Fruit fly (Drosophila melanogaster) whole organism, embryonic: ENCODE data around the gene ph-d.

Experiments
- CG10147 ChIP-seq: fragments of 200-800 bp; sonication (Bioruptor generic); optimal IDR thresholded peaks from 2 replicates; lab custom pipeline; 2019; ENCODE audit warnings: missing biosample characterization, mild to moderate bottlenecking, missing genetic modification characterization, moderate library complexity
- CG10431 ChIP-seq: fragments of 200-800 bp; sonication (Bioruptor generic); optimal IDR thresholded peaks from 3 replicates; lab custom pipeline; 2018; ENCODE audit warnings: missing biosample characterization, mild to moderate bottlenecking, missing genetic modification characterization
- CG11695 ChIP-seq: fragments of 200-800 bp; sonication (Bioruptor generic); IDR thresholded peaks from 3 replicates; pipeline ENCODE4 v1.3.6; 2022; ENCODE audit warnings: missing biosample characterization, missing genetic modification characterization
- CG12104 ChIP-seq: fragments of 200-800 bp; sonication (Bioruptor generic); optimal IDR thresholded peaks from 3 replicates; lab custom pipeline; 2016; ENCODE audit warnings: missing biosample characterization, missing genetic modification characterization
- CG12391 ChIP-seq: fragments of 200-800 bp; sonication (Bioruptor generic); optimal IDR thresholded peaks from 3 replicates; lab custom pipeline; 2018; ENCODE audit warnings: missing biosample characterization, mild to moderate bottlenecking, missing genetic modification characterization, moderate library complexity
- CG13894 ChIP-seq: fragments of 200-800 bp; sonication (Bioruptor generic); optimal IDR thresholded peaks from 3 replicates; lab custom pipeline; 2018; ENCODE audit warnings: missing biosample characterization, mild to moderate bottlenecking, missing genetic modification characterization, moderate library complexity
- CG15514 ChIP-seq: fragments of 200-800 bp; sonication (Bioruptor generic); optimal IDR thresholded peaks from 3 replicates; lab custom pipeline; 2017; ENCODE audit warnings: missing biosample characterization, missing genetic modification characterization, mild to moderate bottlenecking, moderate library complexity, missing genetic modification reagents
- CG15696 ChIP-seq: fragments of 200-800 bp; sonication (Bioruptor generic); optimal IDR thresholded peaks from 2 replicates; lab custom pipeline; 2019; ENCODE audit warnings: missing biosample characterization, mild to moderate bottlenecking, missing genetic modification characterization, moderate library complexity
- CG16779 ChIP-seq: fragments of 200-800 bp; sonication (Bioruptor generic); IDR thresholded peaks from 2 replicates; pipeline ENCODE4 v1.3.6; 2022; ENCODE audit warnings: missing biosample characterization, missing genetic modification characterization
- CG2199 ChIP-seq: fragments of 200-800 bp; sonication (Bioruptor generic); IDR thresholded peaks from 3 replicates; pipeline ENCODE4 v1.3.6; 2022; ENCODE audit warnings: missing biosample characterization, missing genetic modification characterization
- CG2678 ChIP-seq: fragments of 200-800 bp; sonication (Bioruptor generic); optimal IDR thresholded peaks from 3 replicates; lab custom pipeline; 2019; ENCODE audit warnings: missing biosample characterization, mild to moderate bottlenecking, missing genetic modification characterization, moderate library complexity
- CG31365 ChIP-seq: fragments of 200-800 bp; sonication (Bioruptor generic); optimal IDR thresholded peaks from 2 replicates; lab custom pipeline; 2018; ENCODE audit warnings: missing biosample characterization, mild to moderate bottlenecking, missing genetic modification characterization
- CG3995 ChIP-seq: fragments of 200-800 bp; sonication (Bioruptor generic); optimal IDR thresholded peaks from 3 replicates; lab custom pipeline; 2016; ENCODE audit warnings: missing biosample characterization, missing genetic modification characterization
- CG4404 ChIP-seq: fragments of 200-800 bp; sonication (Bioruptor generic); IDR thresholded peaks from 2 replicates; pipeline ENCODE4 v1.3.6; 2022; ENCODE audit warnings: missing biosample characterization, missing genetic modification characterization
- CG6689 ChIP-seq: fragments of 200-800 bp; sonication (Bioruptor generic); IDR thresholded peaks from 2 replicates; pipeline ENCODE4 v1.3.6; 2022; ENCODE audit warnings: missing biosample characterization, missing genetic modification characterization
- CG6791 ChIP-seq: fragments of 200-800 bp; sonication (Bioruptor generic); IDR thresholded peaks from 3 replicates; pipeline ENCODE4 v1.3.6; 2022; ENCODE audit warnings: missing biosample characterization, missing genetic modification characterization; ENCODE audit not compliant: partially characterized antibody
- CG8089 ChIP-seq: fragments of 200-800 bp; sonication (Bioruptor generic); optimal IDR thresholded peaks from 3 replicates; lab custom pipeline; 2016; ENCODE audit warnings: missing biosample characterization, missing genetic modification characterization
- CG8281 ChIP-seq: fragments of 200-800 bp; sonication (Bioruptor generic); optimal IDR thresholded peaks from 2 replicates; lab custom pipeline; 2018; ENCODE audit warnings: missing biosample characterization, mild to moderate bottlenecking, missing genetic modification characterization, moderate library complexity
- CG8290 ChIP-seq, 3 experiments: fragments of 200-800 bp; sonication (Bioruptor generic); optimal IDR thresholded peaks; 2 replicates each; lab custom pipeline; 2016 to 2019; ENCODE audit warnings: missing biosample characterization in 3 of 3, missing genetic modification characterization in 3 of 3, mild to moderate bottlenecking in 2 of 3, moderate library complexity in 1 of 3
- CTCF ChIP-seq: fragments of 200-800 bp; sonication (Bioruptor generic); optimal IDR thresholded peaks from 2 replicates; lab custom pipeline; 2017; ENCODE audit warnings: missing biosample characterization, mild to moderate bottlenecking, missing genetic modification characterization, moderate library complexity
- Dfd ChIP-seq, 2 experiments: fragments of >200 bp; optimal IDR thresholded peaks; 2 replicates each; lab custom pipeline; 2017; ENCODE audit warnings: missing biosample characterization in 2 of 2, missing genetic modification characterization in 2 of 2
- Drgx ChIP-seq: fragments of 200-800 bp; sonication (Bioruptor generic); IDR thresholded peaks from 2 replicates; pipeline ENCODE4 v1.3.6; 2022; ENCODE audit warnings: missing biosample characterization, missing genetic modification characterization
- Eip74EF ChIP-seq, 2 experiments: fragments of 200-800 bp in 1 of 2; fragments of >200 bp in 1 of 2; sonication (Bioruptor generic) in 1 of 2; optimal IDR thresholded peaks; 2 replicates each; lab custom pipeline; 2017 to 2019; ENCODE audit warnings: missing biosample characterization in 2 of 2, missing genetic modification characterization in 2 of 2, mild to moderate bottlenecking in 1 of 2, moderate library complexity in 1 of 2
- Ets65A ChIP-seq: fragments of 200-800 bp; sonication (Bioruptor generic); peaks from one replicate; lab custom pipeline; 2016; ENCODE audit warnings: missing biosample characterization, missing genetic modification characterization
- Hmr ChIP-seq: fragments of 200-800 bp; sonication (Bioruptor generic); optimal IDR thresholded peaks from 3 replicates; lab custom pipeline; 2017; ENCODE audit warnings: mild to moderate bottlenecking, missing biosample characterization, missing genetic modification reagents, missing genetic modification characterization
- Kr ChIP-seq: fragments of 200-800 bp; sonication (Bioruptor generic); optimal IDR thresholded peaks from 2 replicates; lab custom pipeline; 2017; ENCODE audit warnings: missing biosample characterization, mild to moderate bottlenecking, missing genetic modification characterization
- Med ChIP-seq: fragments of 200-800 bp; sonication (Bioruptor generic); peaks from one replicate; lab custom pipeline; 2016; ENCODE audit warnings: missing biosample characterization, missing genetic modification characterization, mild to moderate bottlenecking, inconsistent platforms, moderate library complexity
- NC2β ChIP-seq: fragments of 200-800 bp; sonication (Bioruptor generic); optimal IDR thresholded peaks from 2 replicates; lab custom pipeline; 2016; ENCODE audit warnings: missing biosample characterization, missing genetic modification characterization
- Side ChIP-seq: fragments of 200-800 bp; sonication (Bioruptor generic); optimal IDR thresholded peaks from 2 replicates; lab custom pipeline; 2016; ENCODE audit warnings: missing biosample characterization, missing genetic modification characterization
- Tbp ChIP-seq: fragments of >200 bp; optimal IDR thresholded peaks from 2 replicates; lab custom pipeline; 2018; ENCODE audit warnings: missing biosample characterization, missing genetic modification characterization
- Xrp1 ChIP-seq: fragments of 200-800 bp; sonication (Bioruptor generic); IDR thresholded peaks from 2 replicates; pipeline ENCODE4 v1.3.6; 2022; ENCODE audit warnings: missing biosample characterization, missing genetic modification characterization
- corto ChIP-seq: fragments of 200-800 bp; sonication (Bioruptor generic); optimal IDR thresholded peaks from 2 replicates; lab custom pipeline; 2016; ENCODE audit warnings: missing biosample characterization, mild to moderate bottlenecking, missing genetic modification characterization, moderate library complexity
- croc ChIP-seq: fragments of 200-800 bp; sonication (Bioruptor generic); conservative IDR thresholded peaks from 3 replicates; pipeline ENCODE4 v1.3.6; 2022; ENCODE audit warnings: missing biosample characterization, missing genetic modification characterization
- esg ChIP-seq: fragments of 200-800 bp; sonication (Bioruptor generic); conservative IDR thresholded peaks from 2 replicates; pipeline ENCODE4 v1.3.6; 2022; ENCODE audit warnings: missing biosample characterization, missing genetic modification characterization
- grau ChIP-seq: fragments of 200-800 bp; optimal IDR thresholded peaks from 3 replicates; lab custom pipeline; 2019; ENCODE audit warnings: missing biosample characterization, mild to moderate bottlenecking, missing genetic modification characterization, moderate library complexity
- ham ChIP-seq: fragments of 200-800 bp; sonication (Bioruptor generic); IDR thresholded peaks from 2 replicates; pipeline ENCODE4 v1.3.6; 2022; ENCODE audit warnings: missing biosample characterization, missing genetic modification characterization
- knrl ChIP-seq: fragments of 200-800 bp; sonication (Bioruptor generic); IDR thresholded peaks from 3 replicates; pipeline ENCODE4 v1.3.6; 2022; ENCODE audit warnings: missing biosample characterization, missing genetic modification characterization; ENCODE audit not compliant: partially characterized antibody
- mld ChIP-seq: fragments of 200-800 bp; sonication (Bioruptor generic); IDR thresholded peaks from 3 replicates; pipeline ENCODE4 v1.3.6; 2022; ENCODE audit warnings: missing biosample characterization, missing genetic modification characterization; ENCODE audit not compliant: partially characterized antibody
- oc ChIP-seq: fragments of 200-800 bp; sonication (Bioruptor generic); optimal IDR thresholded peaks from 2 replicates; lab custom pipeline; 2018; ENCODE audit warnings: missing biosample characterization, mild to moderate bottlenecking, missing genetic modification characterization, moderate library complexity
- pita ChIP-seq: fragments of 200-800 bp; sonication (Bioruptor generic); optimal IDR thresholded peaks from 2 replicates; lab custom pipeline; 2017; ENCODE audit warnings: missing biosample characterization, mild to moderate bottlenecking, missing genetic modification characterization
- pzg ChIP-seq: fragments of 200-800 bp; sonication (Bioruptor generic); optimal IDR thresholded peaks from 3 replicates; lab custom pipeline; 2018; ENCODE audit warnings: missing biosample characterization, mild to moderate bottlenecking, missing genetic modification characterization, moderate library complexity
- ranshi ChIP-seq: fragments of 200-800 bp; sonication (Bioruptor generic); IDR thresholded peaks from 2 replicates; pipeline ENCODE4 v1.3.6; 2022; ENCODE audit warnings: missing biosample characterization, missing genetic modification characterization
- rib ChIP-seq: fragments of 200-800 bp; sonication (Bioruptor generic); IDR thresholded peaks from 2 replicates; pipeline ENCODE4 v1.3.6; 2022; ENCODE audit warnings: missing biosample characterization, missing genetic modification characterization
- stwl ChIP-seq: fragments of 200-800 bp; sonication (Bioruptor generic); optimal IDR thresholded peaks from 3 replicates; lab custom pipeline; 2018; ENCODE audit warnings: missing biosample characterization, mild to moderate bottlenecking, missing genetic modification characterization, moderate library complexity
- tin ChIP-seq: fragments of 200-800 bp; sonication (Bioruptor generic); optimal IDR thresholded peaks from 3 replicates; lab custom pipeline; 2016; ENCODE audit warnings: missing biosample characterization, missing genetic modification characterization
- toy ChIP-seq: fragments of 200-800 bp; sonication (Bioruptor generic); IDR thresholded peaks from 2 replicates; pipeline ENCODE4 v1.3.6; 2022; ENCODE audit warnings: missing biosample characterization, missing genetic modification characterization
- zfh1 ChIP-seq: fragments of 200-800 bp; sonication (Bioruptor generic); IDR thresholded peaks from 3 replicates; pipeline ENCODE4 v1.3.6; 2022; ENCODE audit warnings: missing biosample characterization, missing genetic modification characterization

ph-d gene

DNA sequence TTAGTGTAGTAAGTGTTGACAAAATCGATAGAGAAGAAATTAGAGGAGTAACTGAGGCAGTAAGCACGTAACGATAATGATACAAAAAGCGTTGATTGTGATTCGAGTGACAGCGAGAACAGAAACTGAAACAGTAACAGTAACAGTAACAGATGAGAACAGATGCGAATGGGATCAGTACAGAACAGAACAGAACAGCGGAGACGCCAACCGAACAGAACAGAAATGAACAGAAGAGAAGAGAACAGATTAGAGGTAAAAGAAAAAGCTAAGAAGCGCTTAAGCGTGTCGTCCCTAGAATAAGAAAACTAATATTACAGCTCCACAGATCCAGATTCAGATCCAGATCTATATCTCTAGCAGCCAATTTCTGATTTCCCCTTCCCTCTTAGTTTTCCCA, 10.4 kb downstream of the ph-d start:
- TF ChIP-seq CG11695 (GFP tag; lab: Robert Waterston, UW) (no peak), mld (GFP tag; lab: Robert Waterston, UW) (no peak), pzg (GFP tag; lab: Kevin White, UChicago) (peak; percentile 21), CG8089 (no peak), corto (GFP tag; lab: Kevin White, UChicago) (no peak), CG6791 (GFP tag; lab: Robert Waterston, UW) (no peak; the same call in 2 of the 3 replicates), Tbp (GFP tag; lab: Kevin White, UChicago) (peak; percentile 25), Hmr (no peak), CG31365 (tag; lab: Kevin White, UChicago) (peak; percentile 19), CG15514 (GFP tag; lab: Kevin White, UChicago) (peak; percentile 59), CG3995 (peak; percentile 62), CG2678 (tag; lab: Kevin White, UChicago) (no peak), ham (GFP tag; lab: Robert Waterston, UW) (no peak), CG10431 (GFP tag; lab: Kevin White, UChicago) (no peak), CG8290 (GFP tag; optimal IDR thresholded peaks at IDR 0.05; lab: Kevin White, UChicago) (peak; percentile 16), CG8290 (tag; optimal IDR thresholded peaks at IDR 0.05; lab: Kevin White, UChicago) (no peak), CG2199 (0 out of 3 replicates have a peak, but pooled peaks have one; percentile 15), CG4404 (GFP tag; lab: Robert Waterston, UW) (no peak), pita (GFP tag; lab: Kevin White, UChicago) (peak; percentile 66), CG12104 (GFP tag; lab: Kevin White, UChicago) (no peak), CTCF (GFP tag; lab: Kevin White, UChicago) (peak; percentile 68), Side (GFP tag; lab: Kevin White, UChicago) (no peak), stwl (tag; lab: Kevin White, UChicago) (peak; percentile 33), croc (GFP tag; lab: Robert Waterston, UW) (no peak), CG16779 (GFP tag; lab: Robert Waterston, UW) (no peak), CG13894 (tag; lab: Kevin White, UChicago) (peak; percentile 5)

DNA sequence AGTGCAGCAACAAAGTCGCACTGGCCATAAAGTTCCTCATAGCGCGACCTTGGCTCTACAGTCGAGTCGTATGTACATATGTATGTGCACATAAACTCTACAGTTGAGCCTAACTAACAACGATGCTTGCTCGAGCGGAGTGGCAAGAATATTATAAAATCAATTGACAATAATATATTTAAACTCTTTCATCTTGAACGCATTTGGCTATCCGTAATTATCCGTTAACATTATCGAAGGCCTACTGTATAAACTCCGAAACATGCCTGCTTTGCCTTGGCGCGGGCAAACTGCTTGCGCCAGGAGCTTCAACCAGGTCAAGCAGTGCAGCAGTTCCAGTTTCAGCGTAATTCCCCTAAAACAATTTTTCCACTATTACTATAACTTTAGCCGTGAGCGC, 14.4 kb downstream of the ph-d start:
- TF ChIP-seq oc (tag; lab: Kevin White, UChicago), result no peak
- TF ChIP-seq rib, result no peak
- TF ChIP-seq tin (GFP tag; lab: Kevin White, UChicago), result peak; percentile 9
- TF ChIP-seq toy (GFP tag; lab: Robert Waterston, UW), result no peak
- peak; percentile 72 for TF ChIP-seq CG31365 (tag; lab: Kevin White, UChicago)
- 0 out of 2 replicates have a peak, but pooled peaks have one; percentile 10 for TF ChIP-seq esg (GFP tag; lab: Robert Waterston, UW)
- peak; percentile 46 for TF ChIP-seq grau (tag; lab: Kevin White, UChicago)
- TF ChIP-seq CG15696, result peak; percentile 24
- TF ChIP-seq Ets65A (GFP tag; lab: Kevin White, UChicago), result peak; percentile 76
- TF ChIP-seq NC2β, result no peak
- TF ChIP-seq ranshi, result peak; percentile 36; the same call in 1 of the 2 replicates
- peak; percentile 28; the same call in 1 of the 2 replicates for TF ChIP-seq Xrp1 (GFP tag; lab: Robert Waterston, UW)
- peak; percentile 66 for TF ChIP-seq Med (GFP tag; lab: Kevin White, UChicago)
- TF ChIP-seq zfh1, result peak; percentile 48; the same call in 1 of the 3 replicates
- no peak for TF ChIP-seq CG12391
- TF ChIP-seq Eip74EF (GFP tag; optimal IDR thresholded peaks at IDR 0.05; lab: Kevin White, UChicago), result no peak
- no peak for TF ChIP-seq knrl
- TF ChIP-seq Drgx (GFP tag; lab: Robert Waterston, UW), result peak; percentile 81
- peak in 1 of 2 experiments; percentile 35 for TF ChIP-seq Dfd (GFP tag; optimal IDR thresholded peaks at IDR 0.05; lab: Kevin White, UChicago)
- peak; percentile 49 for TF ChIP-seq CG8290 (GFP tag; optimal IDR thresholded peaks at IDR 0.05; lab: Kevin White, UChicago)
- TF ChIP-seq CG8290 (tag; optimal IDR thresholded peaks at IDR 0.05; lab: Kevin White, UChicago), result no peak
- TF ChIP-seq CG6689 (GFP tag; lab: Robert Waterston, UW), result 0 out of 2 replicates have a peak, but pooled peaks have one; percentile 21
- TF ChIP-seq CG8281 (tag; lab: Kevin White, UChicago), result no peak
- TF ChIP-seq CG10147, result no peak
- no peak for TF ChIP-seq Kr (GFP tag; lab: Kevin White, UChicago)
